Worm (Caenorhabditis elegans) whole organism, L2 larva: ENCODE data around the gene gna-1.
A peak's percentile ranks its signal among the peaks of the same experiment; 100 is the strongest.

Experiments
- C34F6.9 ChIP-seq: fragments of 150-350 bp; optimal IDR thresholded peaks from 2 replicates; lab custom pipeline; 2014; ENCODE audit warnings: missing biosample characterization, missing genetic modification characterization
- F13H6.1 ChIP-seq: sonication (generic microtip); optimal IDR thresholded peaks from 2 replicates; lab custom pipeline; 2016; ENCODE audit warnings: missing genetic modification characterization, missing compliant biosample characterization
- Y55F3AM.14 ChIP-seq: fragments of 200-800 bp; sonication (Bioruptor generic); optimal IDR thresholded peaks from 2 replicates; lab custom pipeline; 2018; ENCODE audit warnings: mild to moderate bottlenecking, missing genetic modification characterization, missing compliant biosample characterization
- alr-1 ChIP-seq: fragments of 150-350 bp; optimal IDR thresholded peaks from 2 replicates; lab custom pipeline; 2014; ENCODE audit warnings: missing biosample characterization, missing genetic modification characterization
- blmp-1 ChIP-seq: sonication (generic microtip); optimal IDR thresholded peaks from 2 replicates; lab custom pipeline; 2017; ENCODE audit warnings: missing genetic modification characterization, mild to moderate bottlenecking, missing compliant biosample characterization, antibody characterized with exemption, moderate library complexity; ENCODE audit not compliant: insufficient read depth
- ceh-82 ChIP-seq: fragments of 150-350 bp; optimal IDR thresholded peaks from 2 replicates; lab custom pipeline; 2014; ENCODE audit warnings: missing biosample characterization, missing genetic modification characterization
- crh-2 ChIP-seq: sonication (generic microtip); optimal IDR thresholded peaks from 2 replicates; lab custom pipeline; 2017; ENCODE audit warnings: missing biosample characterization, missing genetic modification characterization
- dmd-4 ChIP-seq: sonication (generic microtip); optimal IDR thresholded peaks from 2 replicates; lab custom pipeline; 2017; ENCODE audit warnings: missing biosample characterization, missing genetic modification characterization
- elt-3 ChIP-seq: sonication (generic microtip); optimal IDR thresholded peaks from 2 replicates; lab custom pipeline; 2017; ENCODE audit warnings: missing biosample characterization, missing genetic modification characterization
- fos-1 ChIP-seq: fragments of 150-350 bp; optimal IDR thresholded peaks from 2 replicates; lab custom pipeline; 2014; ENCODE audit warnings: missing biosample characterization, missing genetic modification characterization
- gmeb-1 ChIP-seq: fragments of 150-350 bp; optimal IDR thresholded peaks from 2 replicates; lab custom pipeline; 2014; ENCODE audit warnings: missing biosample characterization, missing genetic modification characterization
- lin-11 ChIP-seq: fragments of 150-350 bp; sonication (generic microtip); optimal IDR thresholded peaks from 2 replicates; lab custom pipeline; 2014; ENCODE audit warnings: missing biosample characterization, missing genetic modification characterization, inconsistent platforms, mixed read lengths
- lin-39 ChIP-seq: fragments of 150-350 bp; optimal IDR thresholded peaks from 2 replicates; lab custom pipeline; 2014; ENCODE audit warnings: missing biosample characterization, missing genetic modification reagents, missing genetic modification characterization
- lsy-2 ChIP-seq, 2 experiments: fragments of 150-350 bp in 1 of 2; sonication (generic microtip) in 1 of 2; optimal IDR thresholded peaks; 2 replicates each; lab custom pipeline; 2014 to 2017; ENCODE audit warnings: missing biosample characterization in 2 of 2, missing genetic modification characterization in 2 of 2
- mab-5 ChIP-seq: fragments of 150-350 bp; optimal IDR thresholded peaks from 2 replicates; lab custom pipeline; 2014; ENCODE audit warnings: missing biosample characterization, missing genetic modification characterization
- mbf-1 ChIP-seq: sonication (generic microtip); optimal IDR thresholded peaks from 2 replicates; lab custom pipeline; 2017; ENCODE audit warnings: missing biosample characterization, missing genetic modification characterization
- mdl-1 ChIP-seq, 2 experiments: fragments of 150-350 bp in 1 of 2; sonication (generic microtip) in 1 of 2; optimal IDR thresholded peaks; 2 replicates each; lab custom pipeline; 2017; ENCODE audit warnings: missing biosample characterization in 2 of 2, missing genetic modification characterization in 2 of 2
- nhr-10 ChIP-seq: sonication (generic microtip); optimal IDR thresholded peaks from 2 replicates; lab custom pipeline; 2017; ENCODE audit warnings: missing biosample characterization, missing genetic modification characterization
- nhr-11 ChIP-seq: fragments of 150-350 bp; optimal IDR thresholded peaks from 2 replicates; lab custom pipeline; 2014; ENCODE audit warnings: missing biosample characterization, missing genetic modification characterization
- nhr-12 ChIP-seq: fragments of 150-350 bp; optimal IDR thresholded peaks from 2 replicates; lab custom pipeline; 2014; ENCODE audit warnings: missing biosample characterization, missing genetic modification characterization
- nhr-129 ChIP-seq: fragments of 150-350 bp; optimal IDR thresholded peaks from 2 replicates; lab custom pipeline; 2014; ENCODE audit warnings: missing biosample characterization, missing genetic modification characterization
- nhr-21 ChIP-seq: fragments of 150-350 bp; optimal IDR thresholded peaks from 2 replicates; lab custom pipeline; 2014; ENCODE audit warnings: missing biosample characterization, missing genetic modification characterization
- nhr-23 ChIP-seq: fragments of 150-350 bp; optimal IDR thresholded peaks from 2 replicates; lab custom pipeline; 2014; ENCODE audit warnings: missing biosample characterization, missing genetic modification reagents, missing genetic modification characterization
- nhr-237 ChIP-seq: fragments of 150-350 bp; optimal IDR thresholded peaks from 2 replicates; lab custom pipeline; 2014; ENCODE audit warnings: missing biosample characterization, missing genetic modification characterization
- nhr-25 ChIP-seq: fragments of 150-350 bp; sonication (generic microtip); optimal IDR thresholded peaks from 3 replicates; lab custom pipeline; 2014; ENCODE audit warnings: missing biosample characterization, missing genetic modification characterization
- nhr-6 ChIP-seq: fragments of 150-350 bp; optimal IDR thresholded peaks from 2 replicates; lab custom pipeline; 2014; ENCODE audit warnings: missing biosample characterization, missing genetic modification characterization
- nhr-77 ChIP-seq: fragments of 150-350 bp; optimal IDR thresholded peaks from 2 replicates; lab custom pipeline; 2014; ENCODE audit warnings: missing biosample characterization, missing genetic modification characterization
- sem-4 ChIP-seq: fragments of 150-350 bp; optimal IDR thresholded peaks from 2 replicates; lab custom pipeline; 2014; ENCODE audit warnings: missing biosample characterization, missing genetic modification reagents, missing genetic modification characterization
- skn-1 ChIP-seq: sonication (generic microtip); optimal IDR thresholded peaks from 2 replicates; lab custom pipeline; 2017; ENCODE audit warnings: missing biosample characterization, missing genetic modification characterization
- sma-3 ChIP-seq: sonication (generic microtip); optimal IDR thresholded peaks from 2 replicates; lab custom pipeline; 2016; ENCODE audit warnings: missing genetic modification reagents, missing genetic modification characterization, missing compliant biosample characterization
- sma-9 ChIP-seq, 2 experiments: fragments of 150-350 bp in 1 of 2; sonication (generic microtip) in 1 of 2; optimal IDR thresholded peaks; 2 replicates each; lab custom pipeline; 2014 to 2016; ENCODE audit warnings: missing genetic modification characterization in 2 of 2, mild to moderate bottlenecking in 1 of 2, missing biosample characterization in 1 of 2, missing compliant biosample characterization in 1 of 2, missing genetic modification reagents in 1 of 2, moderate library complexity in 1 of 2
- snpc-4 ChIP-seq: fragments of 150-350 bp; optimal IDR thresholded peaks from 2 replicates; lab custom pipeline; 2014; ENCODE audit warnings: missing biosample characterization, missing genetic modification characterization
- unc-39 ChIP-seq: fragments of 150-350 bp; optimal IDR thresholded peaks from 2 replicates; lab custom pipeline; 2014; ENCODE audit warnings: missing biosample characterization, missing genetic modification characterization
- zag-1 ChIP-seq: fragments of 150-350 bp; optimal IDR thresholded peaks from 2 replicates; lab custom pipeline; 2014; ENCODE audit warnings: missing biosample characterization, missing genetic modification characterization
- ztf-1 ChIP-seq: fragments of 200-800 bp; sonication (Bioruptor generic); conservative IDR thresholded peaks from 2 replicates; pipeline ENCODE4 v1.3.6; 2022; ENCODE audit warnings: missing genetic modification characterization, missing compliant biosample characterization
- ztf-11 ChIP-seq: sonication (generic microtip); optimal IDR thresholded peaks from 2 replicates; lab custom pipeline; 2017; ENCODE audit warnings: missing biosample characterization, missing genetic modification characterization
- ztf-4 ChIP-seq: fragments of 150-350 bp; optimal IDR thresholded peaks from 2 replicates; lab custom pipeline; 2014; ENCODE audit warnings: missing biosample characterization, missing genetic modification characterization

Gene gna-1

ce11 chrV:10320101-10320761 lies at the start of gene gna-1, which contains the start of gene B0024.13:
TSS of gene gna-1 (minus strand) at chrV:10320151.
TSS of gene B0024.13 (plus strand) at chrV:10320711.
- peak; percentile 86 for TF ChIP-seq sma-9 (GFP tag; optimal IDR thresholded peaks at IDR 0.05; lab: Kevin White, UChicago)
- no peak for TF ChIP-seq sma-9 (tag; optimal IDR thresholded peaks at IDR 0.05; lab: Kevin White, UChicago)
- no peak for TF ChIP-seq ztf-1 (GFP tag; lab: Robert Waterston, UW)
- TF ChIP-seq nhr-25 (tag; lab: Kevin White, UChicago) = no peak
- TF ChIP-seq nhr-237 (tag; lab: Kevin White, UChicago) = no peak
- no peak for TF ChIP-seq ztf-11 (tag; lab: Kevin White, UChicago)
- peak; percentile 76 for TF ChIP-seq sma-3 (GFP tag; lab: Kevin White, UChicago)
- peak; percentile 66 for TF ChIP-seq crh-2 (tag; lab: Kevin White, UChicago)
- no peak for TF ChIP-seq nhr-77
- no peak for TF ChIP-seq nhr-21
- peak; percentile 53 for TF ChIP-seq snpc-4 (tag; lab: Kevin White, UChicago)
- no peak for TF ChIP-seq nhr-23 (tag; lab: Kevin White, UChicago)
- TF ChIP-seq F13H6.1 (tag; lab: Kevin White, UChicago) = peak; percentile 52
- TF ChIP-seq zag-1 = no peak
- TF ChIP-seq ceh-82 (tag; lab: Kevin White, UChicago) = no peak
- no peak for TF ChIP-seq mbf-1 (tag; lab: Kevin White, UChicago)
- TF ChIP-seq C34F6.9 = peak; percentile 69
- peak; percentile 25 for TF ChIP-seq nhr-129 (tag; lab: Kevin White, UChicago)
- no peak for TF ChIP-seq lin-11
- TF ChIP-seq fos-1 (tag; lab: Kevin White, UChicago) = peak; percentile 34
- no peak for TF ChIP-seq gmeb-1
- no peak for TF ChIP-seq mdl-1 (tag; optimal IDR thresholded peaks at IDR 0.05; lab: Kevin White, UChicago)
- no peak for TF ChIP-seq nhr-6
- TF ChIP-seq elt-3 (tag; lab: Kevin White, UChicago) = no peak
- no peak for TF ChIP-seq skn-1 (tag; lab: Kevin White, UChicago)
- no peak for TF ChIP-seq ztf-4 (tag; lab: Kevin White, UChicago)
- TF ChIP-seq nhr-12 (tag; lab: Kevin White, UChicago) = no peak

- TF ChIP-seq nhr-10 (tag; lab: Kevin White, UChicago) = no peak
Measured at ce11 chrV:10368256-10368655, 48.3 kb upstream of the gna-1 start, which contains the start of gene sri-20. TSS of gene sri-20 (plus strand) at chrV:10368556.

- TF ChIP-seq Y55F3AM.14 (GFP tag; lab: Kevin White, UChicago) (no peak), sem-4 (tag; lab: Kevin White, UChicago) (no peak), dmd-4 (tag; lab: Kevin White, UChicago) (no peak), mdl-1 (tag; optimal IDR thresholded peaks at IDR 0.05; lab: Kevin White, UChicago) (no peak), alr-1 (tag; lab: Kevin White, UChicago) (no peak), mab-5 (tag; lab: Kevin White, UChicago) (no peak), elt-3 (tag; lab: Kevin White, UChicago) (no peak), nhr-6 (no peak), unc-39 (no peak), blmp-1 (tag; lab: Kevin White, UChicago) (no peak), lsy-2 (tag; optimal IDR thresholded peaks at IDR 0.05; lab: Kevin White, UChicago) (no peak), gmeb-1 (no peak), lin-39 (tag; lab: Kevin White, UChicago) (no peak), nhr-10 (tag; lab: Kevin White, UChicago) (no peak), mbf-1 (tag; lab: Kevin White, UChicago) (no peak), ztf-4 (tag; lab: Kevin White, UChicago) (no peak), F13H6.1 (tag; lab: Kevin White, UChicago) (no peak), nhr-11 (no peak), lin-11 (no peak)
Measured at ce11 chrV:10363834-10364233, 43.9 kb upstream of the gna-1 start.
